Worm (Caenorhabditis elegans) whole organism, midembryonic: ENCODE measurements around the gene max-1.

Experiments
- T22C8.4 ChIP-seq: fragments of 200-800 bp; sonication (Bioruptor generic); IDR thresholded peaks from 2 replicates; pipeline ENCODE4 v1.3.6; 2022; ENCODE audit warnings: missing genetic modification characterization, missing compliant biosample characterization
- cog-1 ChIP-seq: sonication (generic microtip); optimal IDR thresholded peaks from 2 replicates; lab custom pipeline; 2016; ENCODE audit warnings: missing genetic modification characterization, missing compliant biosample characterization
- flt-1 ChIP-seq: fragments of 200-800 bp; sonication (Bioruptor generic); IDR thresholded peaks from 2 replicates; pipeline ENCODE4 v1.3.6; 2022; ENCODE audit warnings: missing genetic modification characterization, missing compliant biosample characterization
- klf-2 ChIP-seq: fragments of 200-800 bp; sonication (Bioruptor generic); conservative IDR thresholded peaks from 2 replicates; pipeline ENCODE4 v1.3.6; 2022; ENCODE audit warnings: missing genetic modification reagents, missing genetic modification characterization, missing compliant biosample characterization
- med-1 ChIP-seq: sonication (generic microtip); optimal IDR thresholded peaks from 2 replicates; lab custom pipeline; 2017; ENCODE audit warnings: missing genetic modification characterization, mild to moderate bottlenecking, missing compliant biosample characterization, antibody characterized with exemption, missing genetic modification reagents; ENCODE audit not compliant: insufficient read depth
- ref-1 ChIP-seq: fragments of 200-800 bp; sonication (Bioruptor generic); conservative IDR thresholded peaks from 2 replicates; pipeline ENCODE4 v1.3.6; 2022; ENCODE audit warnings: missing genetic modification reagents, missing genetic modification characterization, missing compliant biosample characterization
- tab-1 ChIP-seq: fragments of 200-800 bp; sonication (Bioruptor generic); IDR thresholded peaks from 2 replicates; pipeline ENCODE4 v1.3.6; 2022; ENCODE audit warnings: missing genetic modification characterization, missing compliant biosample characterization
- ztf-23 ChIP-seq: fragments of 200-800 bp; sonication (Bioruptor generic); IDR thresholded peaks from 2 replicates; pipeline ENCODE4 v1.3.6; 2022; ENCODE audit warnings: missing genetic modification reagents, missing genetic modification characterization, missing compliant biosample characterization
- ztf-29 ChIP-seq: fragments of 200-800 bp; sonication (Bioruptor generic); IDR thresholded peaks from 2 replicates; pipeline ENCODE4 v1.3.6; 2022; ENCODE audit warnings: missing genetic modification reagents, missing genetic modification characterization, missing compliant biosample characterization

Gene max-1

DNA sequence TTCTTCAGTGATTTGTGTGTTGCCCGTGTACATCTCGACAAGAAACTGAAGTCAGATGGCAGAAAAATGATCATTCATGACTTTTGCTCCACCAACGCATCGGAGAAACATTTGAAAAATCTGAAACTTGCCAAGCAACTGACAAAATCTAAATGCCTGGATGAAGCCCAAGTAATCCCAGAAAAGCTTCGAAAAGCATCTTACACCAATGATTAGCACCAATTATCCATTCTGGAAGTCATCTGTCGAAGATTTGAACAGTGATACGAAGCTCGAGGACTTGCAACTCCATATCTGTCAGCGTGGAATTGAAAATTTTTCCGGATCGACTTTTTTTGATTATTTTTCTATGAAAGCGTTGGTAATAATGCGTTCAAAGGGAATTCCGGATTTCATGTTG is 56.6 kb downstream of the max-1 start:
- TF ChIP-seq flt-1 (GFP tag; lab: Robert Waterston, UW) (no peak), T22C8.4 (GFP tag; lab: Robert Waterston, UW) (no peak), ref-1 (GFP tag; lab: Robert Waterston, UW) (no peak), ztf-29 (GFP tag; lab: Robert Waterston, UW) (no peak)

ce11 chrV:13061836-13062235 is 58.2 kb downstream of the max-1 start, which contains the start of gene F42E8.1:
F42E8.1 (plus strand) TSS chrV:13062136.
- TF ChIP-seq ref-1 (GFP tag; lab: Robert Waterston, UW), result no peak
- TF ChIP-seq T22C8.4 (GFP tag; lab: Robert Waterston, UW), result no peak
- no peak for TF ChIP-seq flt-1 (GFP tag; lab: Robert Waterston, UW)
- TF ChIP-seq ztf-23 (GFP tag; lab: Robert Waterston, UW), result no peak
- no peak for TF ChIP-seq ztf-29 (GFP tag; lab: Robert Waterston, UW)
- TF ChIP-seq klf-2 (GFP tag; lab: Robert Waterston, UW), result no peak
- TF ChIP-seq tab-1, result no peak
- TF ChIP-seq cog-1 (tag; lab: Kevin White, UChicago), result no peak
- TF ChIP-seq med-1, result no peak

DNA sequence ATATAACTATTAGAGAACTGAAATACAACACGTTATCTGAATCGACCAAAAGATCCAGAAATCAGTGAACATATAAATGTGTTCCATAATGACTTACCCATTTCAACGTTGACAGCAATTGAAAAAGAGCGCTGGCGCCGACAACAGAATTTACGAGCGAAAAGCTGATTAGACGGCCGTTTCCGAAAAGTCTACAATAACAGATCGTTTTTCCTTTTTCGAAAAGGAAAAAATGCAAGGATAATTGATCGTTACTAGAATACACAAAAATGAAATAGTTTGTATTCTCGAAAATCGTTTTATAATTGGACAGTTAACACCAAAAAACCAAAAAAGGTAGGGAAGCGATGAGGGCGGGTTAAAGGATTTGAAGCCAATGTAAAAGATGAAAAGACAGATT is 66.4 kb downstream of the max-1 start, which contains the start of gene srr-1:
Gene srr-1 (minus strand): TSS at position 101 of the 400 bp plus-strand sequence.
- TF ChIP-seq cog-1 (tag; lab: Kevin White, UChicago) (no peak), med-1 (no peak), ref-1 (GFP tag; lab: Robert Waterston, UW) (no peak), T22C8.4 (GFP tag; lab: Robert Waterston, UW) (no peak), ztf-23 (GFP tag; lab: Robert Waterston, UW) (no peak), flt-1 (GFP tag; lab: Robert Waterston, UW) (no peak), klf-2 (GFP tag; lab: Robert Waterston, UW) (no peak)

- TF ChIP-seq T22C8.4 (GFP tag; lab: Robert Waterston, UW) (no peak), ref-1 (GFP tag; lab: Robert Waterston, UW) (no peak), ztf-29 (GFP tag; lab: Robert Waterston, UW) (no peak), med-1 (no peak), flt-1 (GFP tag; lab: Robert Waterston, UW) (no peak), klf-2 (GFP tag; lab: Robert Waterston, UW) (no peak), ztf-23 (GFP tag; lab: Robert Waterston, UW) (no peak), cog-1 (tag; lab: Kevin White, UChicago) (no peak), tab-1 (no peak)
Observed at ce11 chrV:13049149-13049610, 70.8 kb downstream of the max-1 start, which contains the start of gene W07G4.8. W07G4.8 (minus strand) TSS chrV:13049560.
